Worm (Caenorhabditis elegans) whole organism, mixed stage, embryonic: Measurements from ENCODE around the gene T01G6.1.

Experiments used
- bed-3 ChIP-seq: fragments of 200-800 bp; sonication (Bioruptor generic); optimal IDR thresholded peaks from 3 replicates; lab custom pipeline; 2018; ENCODE audit warnings: mild to moderate bottlenecking, missing genetic modification characterization, moderate library complexity, missing compliant biosample characterization
- blmp-1 ChIP-seq: fragments of 150-350 bp; optimal IDR thresholded peaks from 2 replicates; lab custom pipeline; 2014; ENCODE audit warnings: missing biosample characterization, missing genetic modification characterization
- ceh-43 ChIP-seq: fragments of 200-800 bp; sonication (Bioruptor generic); optimal IDR thresholded peaks from 2 replicates; lab custom pipeline; 2018; ENCODE audit warnings: mild to moderate bottlenecking, missing genetic modification characterization, moderate library complexity, missing compliant biosample characterization
- cnd-1 ChIP-seq: fragments of 200-800 bp; sonication (Bioruptor generic); optimal IDR thresholded peaks from 2 replicates; lab custom pipeline; 2018; ENCODE audit warnings: mild to moderate bottlenecking, missing genetic modification characterization, missing compliant biosample characterization
- drap-1 ChIP-seq: fragments of 200-800 bp; sonication (Bioruptor generic); optimal IDR thresholded peaks from 3 replicates; lab custom pipeline; 2018; ENCODE audit warnings: mild to moderate bottlenecking, missing genetic modification characterization, missing compliant biosample characterization
- elt-1 ChIP-seq: sonication (generic microtip); optimal IDR thresholded peaks from 2 replicates; lab custom pipeline; 2017; ENCODE audit warnings: missing genetic modification characterization, mild to moderate bottlenecking, missing compliant biosample characterization, antibody characterized with exemption, moderate library complexity, borderline replicate concordance; ENCODE audit not compliant: insufficient read depth
- elt-3 ChIP-seq: fragments of 150-350 bp; optimal IDR thresholded peaks from 2 replicates; lab custom pipeline; 2014; ENCODE audit warnings: missing biosample characterization, missing genetic modification characterization
- flh-1 ChIP-seq: fragments of 200-800 bp; sonication (Bioruptor generic); optimal IDR thresholded peaks from 2 replicates; lab custom pipeline; 2018; ENCODE audit warnings: mild to moderate bottlenecking, missing genetic modification characterization, moderate library complexity, missing compliant biosample characterization
- ham-2 ChIP-seq: fragments of 200-800 bp; sonication (Bioruptor generic); optimal IDR thresholded peaks from 2 replicates; lab custom pipeline; 2018; ENCODE audit warnings: mild to moderate bottlenecking, missing genetic modification characterization, missing compliant biosample characterization
- hlh-1 ChIP-seq: fragments of 150-350 bp; optimal IDR thresholded peaks from 2 replicates; lab custom pipeline; 2014; ENCODE audit warnings: missing biosample characterization, missing genetic modification reagents, missing genetic modification characterization
- lin-13 ChIP-seq: fragments of 150-350 bp; optimal IDR thresholded peaks from 2 replicates; lab custom pipeline; 2014; ENCODE audit warnings: missing biosample characterization, missing genetic modification characterization
- lin-32 ChIP-seq: fragments of 200-800 bp; sonication (Bioruptor generic); optimal IDR thresholded peaks from 2 replicates; lab custom pipeline; 2018; ENCODE audit warnings: mild to moderate bottlenecking, missing genetic modification characterization, missing compliant biosample characterization
- lsy-2 ChIP-seq: fragments of 150-350 bp; optimal IDR thresholded peaks from 2 replicates; lab custom pipeline; 2014; ENCODE audit warnings: missing biosample characterization, missing genetic modification characterization
- mep-1 ChIP-seq: fragments of 150-350 bp; optimal IDR thresholded peaks from 2 replicates; lab custom pipeline; 2017; ENCODE audit warnings: missing biosample characterization, missing genetic modification reagents, missing genetic modification characterization, inconsistent platforms
- mls-2 ChIP-seq: sonication (generic microtip); optimal IDR thresholded peaks from 2 replicates; lab custom pipeline; 2016; ENCODE audit warnings: mild to moderate bottlenecking, missing genetic modification characterization, moderate library complexity, missing compliant biosample characterization
- nhr-12 ChIP-seq: fragments of 150-350 bp; optimal IDR thresholded peaks from 2 replicates; lab custom pipeline; 2014; ENCODE audit warnings: missing biosample characterization, missing genetic modification characterization
- nhr-2 ChIP-seq: fragments of 150-350 bp; optimal IDR thresholded peaks from 2 replicates; lab custom pipeline; 2014; ENCODE audit warnings: missing biosample characterization, missing genetic modification characterization
- nhr-28 ChIP-seq: fragments of 150-350 bp; optimal IDR thresholded peaks from 2 replicates; lab custom pipeline; 2014; ENCODE audit warnings: missing biosample characterization, missing genetic modification characterization
- nhr-76 ChIP-seq: sonication (generic microtip); optimal IDR thresholded peaks from 2 replicates; lab custom pipeline; 2017; ENCODE audit warnings: missing biosample characterization, missing genetic modification characterization
- pha-4 ChIP-seq: fragments of 150-350 bp; optimal IDR thresholded peaks from 2 replicates; lab custom pipeline; 2018; ENCODE audit warnings: missing biosample characterization, missing genetic modification reagents, missing genetic modification characterization
- sem-2 ChIP-seq: fragments of 200-800 bp; sonication (Bioruptor generic); optimal IDR thresholded peaks from 2 replicates; lab custom pipeline; 2018; ENCODE audit warnings: mild to moderate bottlenecking, missing genetic modification characterization, missing compliant biosample characterization
- snpc-4 ChIP-seq: fragments of 150-350 bp; optimal IDR thresholded peaks from 2 replicates; lab custom pipeline; 2014; ENCODE audit warnings: missing biosample characterization, missing genetic modification characterization
- sptf-1 ChIP-seq: sonication (generic microtip); optimal IDR thresholded peaks from 2 replicates; lab custom pipeline; 2017; ENCODE audit warnings: mild to moderate bottlenecking, missing genetic modification characterization, moderate library complexity, missing compliant biosample characterization
- tbx-8 ChIP-seq: fragments of 200-800 bp; sonication (Bioruptor generic); optimal IDR thresholded peaks from 2 replicates; lab custom pipeline; 2018; ENCODE audit warnings: mild to moderate bottlenecking, missing genetic modification characterization, moderate library complexity, missing compliant biosample characterization
- unc-120 ChIP-seq: sonication (generic microtip); optimal IDR thresholded peaks from 2 replicates; lab custom pipeline; 2017; ENCODE audit warnings: missing genetic modification characterization, missing compliant biosample characterization; ENCODE audit not compliant: poor library complexity, severe bottlenecking
- unc-39 ChIP-seq: fragments of 150-350 bp; optimal IDR thresholded peaks from 2 replicates; lab custom pipeline; 2014; ENCODE audit warnings: missing biosample characterization, missing genetic modification characterization
- unc-62 ChIP-seq: fragments of 150-350 bp; optimal IDR thresholded peaks from 2 replicates; lab custom pipeline; 2014; ENCODE audit warnings: missing biosample characterization, missing genetic modification reagents, missing genetic modification characterization
- ztf-11 ChIP-seq: fragments of 150-350 bp; optimal IDR thresholded peaks from 2 replicates; lab custom pipeline; 2014; ENCODE audit warnings: missing biosample characterization, missing genetic modification characterization

T01G6.1 gene

ce11 chrV:484285-484890, 13.1 kb upstream of the T01G6.1 start, which contains the start of gene nhr-212:
TSS of gene nhr-212 (plus strand) at chrV:484857.
- TF ChIP-seq hlh-1 (tag; lab: Kevin White, UChicago), result no peak
- peak; percentile 6 for TF ChIP-seq pha-4

ce11 chrV:486684-487083, 10.8 kb upstream of the T01G6.1 start, which contains the start of gene nhr-211:
TSS of gene nhr-211 (plus strand) at chrV:486984.
- TF ChIP-seq elt-1 (tag; lab: Kevin White, UChicago), result no peak
- TF ChIP-seq pha-4, result no peak
- TF ChIP-seq hlh-1 (tag; lab: Kevin White, UChicago), result no peak
- TF ChIP-seq, all 35 proteins: peak for 0

ce11 chrV:487980-488379, 9.5 kb upstream of the T01G6.1 start:
- TF ChIP-seq tbx-8 (GFP tag; lab: Kevin White, UChicago) (no peak), cnd-1 (tag; lab: Kevin White, UChicago) (no peak), unc-39 (no peak)

ce11 chrV:489320-489719, 8.2 kb upstream of the T01G6.1 start, which contains the start of gene nhr-106:
TSS of gene nhr-106 (plus strand) at chrV:489620.
- no peak for TF ChIP-seq nhr-2 (tag; lab: Kevin White, UChicago)
- TF ChIP-seq nhr-76, result no peak
- no peak for TF ChIP-seq drap-1 (GFP tag; lab: Kevin White, UChicago)
- TF ChIP-seq snpc-4 (tag; lab: Kevin White, UChicago), result no peak
- no peak for TF ChIP-seq lin-32 (GFP tag; lab: Kevin White, UChicago)
- TF ChIP-seq cnd-1 (tag; lab: Kevin White, UChicago), result no peak
- TF ChIP-seq unc-120 (tag; lab: Kevin White, UChicago), result no peak
- TF ChIP-seq sptf-1 (tag; lab: Kevin White, UChicago), result no peak
- TF ChIP-seq ceh-43 (GFP tag; lab: Kevin White, UChicago), result no peak
- no peak for TF ChIP-seq hlh-1 (tag; lab: Kevin White, UChicago)
- TF ChIP-seq ham-2 (GFP tag; lab: Kevin White, UChicago), result no peak
- no peak for TF ChIP-seq mep-1 (tag; lab: Kevin White, UChicago)
- TF ChIP-seq flh-1 (GFP tag; lab: Kevin White, UChicago), result no peak
- no peak for TF ChIP-seq unc-62 (GFP tag; lab: Kevin White, UChicago)
- no peak for TF ChIP-seq ztf-11 (tag; lab: Kevin White, UChicago)
- no peak for TF ChIP-seq unc-39
- TF ChIP-seq, all 35 proteins: peak for 0

- TF ChIP-seq lin-32 (GFP tag; lab: Kevin White, UChicago), result no peak
- TF ChIP-seq drap-1 (GFP tag; lab: Kevin White, UChicago), result no peak
- TF ChIP-seq elt-1 (tag; lab: Kevin White, UChicago), result no peak
- TF ChIP-seq sem-2 (GFP tag; lab: Kevin White, UChicago), result no peak
These were observed 6.1 kb upstream of the T01G6.1 start, which contains the start of gene str-196 for ce11 chrV:491432-491831. TSS of gene str-196 (plus strand) at chrV:491732.

ce11 chrV:494284-494683, 3.2 kb upstream of the T01G6.1 start, which contains the start of gene nhr-131:
TSS of gene nhr-131 (plus strand) at chrV:494370.
- TF ChIP-seq nhr-12 (tag; lab: Kevin White, UChicago) (no peak), blmp-1 (tag; lab: Kevin White, UChicago) (no peak), nhr-28 (tag; lab: Kevin White, UChicago) (no peak), tbx-8 (GFP tag; lab: Kevin White, UChicago) (no peak), nhr-2 (tag; lab: Kevin White, UChicago) (no peak), drap-1 (GFP tag; lab: Kevin White, UChicago) (no peak), ztf-11 (tag; lab: Kevin White, UChicago) (no peak), bed-3 (no peak), sptf-1 (tag; lab: Kevin White, UChicago) (no peak), cnd-1 (tag; lab: Kevin White, UChicago) (no peak), elt-1 (tag; lab: Kevin White, UChicago) (no peak)

- no peak for TF ChIP-seq mls-2
- TF ChIP-seq unc-62 (GFP tag; lab: Kevin White, UChicago), result no peak
- no peak for TF ChIP-seq nhr-28 (tag; lab: Kevin White, UChicago)
- no peak for TF ChIP-seq lin-13 (tag; lab: Kevin White, UChicago)
- TF ChIP-seq lin-32 (GFP tag; lab: Kevin White, UChicago), result no peak
- no peak for TF ChIP-seq hlh-1 (tag; lab: Kevin White, UChicago)
- no peak for TF ChIP-seq elt-1 (tag; lab: Kevin White, UChicago)
- TF ChIP-seq nhr-76, result no peak
- TF ChIP-seq nhr-12 (tag; lab: Kevin White, UChicago), result no peak
- no peak for TF ChIP-seq elt-3
- no peak for TF ChIP-seq nhr-2 (tag; lab: Kevin White, UChicago)
- no peak for TF ChIP-seq cnd-1 (tag; lab: Kevin White, UChicago)
- no peak for TF ChIP-seq flh-1 (GFP tag; lab: Kevin White, UChicago)
- no peak for TF ChIP-seq drap-1 (GFP tag; lab: Kevin White, UChicago)
- TF ChIP-seq unc-39, result no peak
- TF ChIP-seq tbx-8 (GFP tag; lab: Kevin White, UChicago), result no peak
- no peak for TF ChIP-seq lsy-2 (tag; lab: Kevin White, UChicago)
- no peak for TF ChIP-seq ham-2 (GFP tag; lab: Kevin White, UChicago)
These were observed 3.0 kb downstream of the T01G6.1 start for ce11 chrV:500535-500934.
